Worm (Caenorhabditis elegans): ENCODE data around the gene rpl-22.

Gene rpl-22

DNA sequence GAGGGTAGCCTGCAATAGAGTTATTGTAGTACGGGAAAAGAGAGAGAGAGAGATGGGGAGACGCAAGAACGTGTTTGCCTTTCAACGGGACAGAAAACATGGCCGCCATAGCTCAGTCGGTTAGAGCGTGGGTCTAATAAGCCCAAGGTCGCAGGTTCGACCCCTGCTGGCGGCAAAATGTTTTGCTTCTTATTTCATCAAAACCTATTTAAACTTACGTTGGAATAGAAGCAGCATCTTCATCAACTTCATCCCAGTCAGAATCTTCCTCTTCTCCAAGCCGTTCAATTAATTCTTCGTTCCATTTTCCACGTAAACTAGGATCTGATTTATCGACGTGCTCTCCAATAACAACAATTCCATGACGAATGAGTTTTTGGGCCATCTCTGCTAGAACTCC, 22.7 kb upstream of the rpl-22 start (continued):
- TF ChIP-seq hmg-1.1 (GFP tag; IDR thresholded peaks at IDR 0.05) (peak; percentile 90), madf-5 (GFP tag; IDR thresholded peaks at IDR 0.05) (peak in 1 of 2 experiments; percentile 52; a peak in 1 of 4 replicates), nhr-28 (tag; optimal IDR thresholded peaks at IDR 0.05) (peak; percentile 34), dmd-8 (GFP tag; IDR thresholded peaks at IDR 0.05) (peak; percentile 83), nhr-6 (tag; optimal IDR thresholded peaks at IDR 0.05) (peak; percentile 60), fkh-10 (GFP tag; optimal IDR thresholded peaks at IDR 0.05) (no peak), mxl-3 (GFP tag; optimal IDR thresholded peaks at IDR 0.05) (peak; percentile 59), zfp-3 (GFP tag; conservative IDR thresholded peaks at IDR 0.05) (peak; percentile 79; the same call in 1 of the 2 replicates), dpl-1 (GFP tag; optimal IDR thresholded peaks at IDR 0.05) (peak; percentile 45), fos-1 (tag; optimal IDR thresholded peaks at IDR 0.05) (no peak), ceh-32 (tag; optimal IDR thresholded peaks at IDR 0.05; ENCODE audit: poor library complexity) (no peak), mes-2 (tag; optimal IDR thresholded peaks at IDR 0.05; ENCODE audit: poor library complexity, severe bottlenecking) (peak; percentile 74), F26F4.8 (GFP tag; conservative IDR thresholded peaks at IDR 0.05) (peak; percentile 72; the same call in 1 of the 2 replicates), dve-1 (tag; optimal IDR thresholded peaks at IDR 0.05; ENCODE audit: insufficient read depth) (peak; percentile 26), aha-1 (tag) (peak; percentile 98), R02D3.7 (tag; optimal IDR thresholded peaks at IDR 0.05) (no peak), lin-13 (GFP tag; optimal IDR thresholded peaks at IDR 0.05) (peak; percentile 60), spr-1 (tag; optimal IDR thresholded peaks at IDR 0.05) (peak; percentile 75), pha-4 (GFP tag; IDR thresholded peaks at IDR 0.05) (peak; percentile 93), pha-4 (tag; optimal IDR thresholded peaks at IDR 0.05) (no peak), daf-8 (GFP tag; IDR thresholded peaks at IDR 0.05) (0 out of 2 replicates have a peak, but pooled peaks have one; percentile 21)

- no peak for TF ChIP-seq Y5F2A.4 (GFP tag; optimal IDR thresholded peaks at IDR 0.05)
- no peak for TF ChIP-seq duxl-1 (tag; optimal IDR thresholded peaks at IDR 0.05; ENCODE audit: poor library complexity)
- TF ChIP-seq ceh-44 (GFP tag; IDR thresholded peaks at IDR 0.05), result no peak
- no peak for TF ChIP-seq lin-13 (GFP tag; optimal IDR thresholded peaks at IDR 0.05)
- no peak for TF ChIP-seq ztf-7 (tag; optimal IDR thresholded peaks at IDR 0.05)
Observed at ce11 chrII:5033935-5034334, 21.5 kb upstream of the rpl-22 start, which contains the start of gene F33G12.3. TSS of gene F33G12.3 (minus strand) at chrII:5034035.

DNA sequence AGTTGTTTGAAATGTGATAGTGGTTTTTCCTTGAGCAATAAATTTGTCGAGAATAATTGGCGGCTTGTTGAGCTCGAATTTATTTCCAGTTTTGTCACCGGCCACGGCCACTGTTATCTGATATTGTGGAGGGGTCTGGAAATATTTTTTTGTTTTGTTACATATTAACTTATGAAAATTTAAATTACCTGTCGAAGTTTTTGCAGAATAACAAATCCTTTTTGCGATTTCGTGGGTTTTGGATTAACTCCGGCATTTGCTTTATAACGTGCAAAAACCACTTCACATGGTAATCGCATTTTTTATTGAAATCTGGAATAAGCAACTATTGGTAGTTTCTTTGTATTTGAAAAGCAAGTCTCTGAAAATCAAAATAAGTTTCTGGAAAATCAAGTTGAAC, 19.3 kb upstream of the rpl-22 start, which contains the start of gene lrr-1:
lrr-1 (minus strand) TSS at position 312 of the 400 bp plus-strand sequence.
- TF ChIP-seq zag-1 (tag; optimal IDR thresholded peaks at IDR 0.05) (no peak), nhr-237 (tag; optimal IDR thresholded peaks at IDR 0.05) (no peak), dmd-9 (GFP tag; IDR thresholded peaks at IDR 0.05) (no peak), fkh-10 (GFP tag; optimal IDR thresholded peaks at IDR 0.05) (no peak), unc-62 (GFP tag; optimal IDR thresholded peaks at IDR 0.05 in 1 of 2) (peak in 1 of 2 experiments; percentile 85), unc-62 (tag; optimal IDR thresholded peaks at IDR 0.05) (no peak), Y48G9A.11 (GFP tag; IDR thresholded peaks at IDR 0.05) (no peak), vab-7 (GFP tag; IDR thresholded peaks at IDR 0.05) (no peak), dmd-8 (GFP tag; IDR thresholded peaks at IDR 0.05) (no peak), arid-1 (GFP tag; conservative IDR thresholded peaks at IDR 0.05) (0 out of 2 replicates have a peak, but pooled peaks have one; percentile 29), daf-8 (GFP tag; IDR thresholded peaks at IDR 0.05) (no peak), fos-1 (tag; optimal IDR thresholded peaks at IDR 0.05) (no peak)

DNA sequence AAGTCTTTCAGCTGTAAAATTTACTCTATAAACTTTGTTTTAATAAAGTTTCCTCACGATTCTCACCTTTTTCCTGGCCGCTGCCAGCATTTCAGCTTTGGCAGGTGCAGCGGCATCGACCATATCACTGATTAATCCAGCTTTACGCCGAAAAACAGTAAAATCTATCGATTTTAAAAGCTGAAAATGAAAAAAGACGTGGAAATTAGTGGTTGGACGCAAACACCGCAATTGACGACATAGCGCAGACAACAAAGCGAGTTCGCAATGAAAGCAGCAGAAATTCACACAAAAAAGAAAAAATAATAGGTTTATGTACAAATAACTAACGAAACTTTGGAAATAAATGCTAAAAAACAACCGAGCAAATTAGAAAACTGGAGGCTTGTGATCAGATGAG, 15.5 kb upstream of the rpl-22 start, which contains the start of gene golg-2:
golg-2 (minus strand) TSS at position 180 of the 400 bp plus-strand sequence.
- TF ChIP-seq snpc-1.2 (GFP tag; IDR thresholded peaks at IDR 0.05) (0 out of 2 replicates have a peak, but pooled peaks have one; percentile 3), lsy-2 (tag; optimal IDR thresholded peaks at IDR 0.05) (peak in 1 of 2 experiments; percentile 40), dpl-1 (GFP tag; optimal IDR thresholded peaks at IDR 0.05) (peak; percentile 21), ceh-82 (tag; optimal IDR thresholded peaks at IDR 0.05) (no peak), lin-38 (GFP tag; IDR thresholded peaks at IDR 0.05) (peak; percentile 33)
